Fruit fly (Drosophila melanogaster) ovary, adult (tissue): ENCODE results near the gene Naam.

ENCODE experiments used
- CG17801 ChIP-seq: fragments of 200-800 bp; optimal IDR thresholded peaks from 2 replicates; lab custom pipeline; 2019; ENCODE audit warnings: missing biosample characterization, mild to moderate bottlenecking, missing genetic modification characterization, moderate library complexity; ENCODE audit not compliant: partially characterized antibody

The Naam gene

DNA sequence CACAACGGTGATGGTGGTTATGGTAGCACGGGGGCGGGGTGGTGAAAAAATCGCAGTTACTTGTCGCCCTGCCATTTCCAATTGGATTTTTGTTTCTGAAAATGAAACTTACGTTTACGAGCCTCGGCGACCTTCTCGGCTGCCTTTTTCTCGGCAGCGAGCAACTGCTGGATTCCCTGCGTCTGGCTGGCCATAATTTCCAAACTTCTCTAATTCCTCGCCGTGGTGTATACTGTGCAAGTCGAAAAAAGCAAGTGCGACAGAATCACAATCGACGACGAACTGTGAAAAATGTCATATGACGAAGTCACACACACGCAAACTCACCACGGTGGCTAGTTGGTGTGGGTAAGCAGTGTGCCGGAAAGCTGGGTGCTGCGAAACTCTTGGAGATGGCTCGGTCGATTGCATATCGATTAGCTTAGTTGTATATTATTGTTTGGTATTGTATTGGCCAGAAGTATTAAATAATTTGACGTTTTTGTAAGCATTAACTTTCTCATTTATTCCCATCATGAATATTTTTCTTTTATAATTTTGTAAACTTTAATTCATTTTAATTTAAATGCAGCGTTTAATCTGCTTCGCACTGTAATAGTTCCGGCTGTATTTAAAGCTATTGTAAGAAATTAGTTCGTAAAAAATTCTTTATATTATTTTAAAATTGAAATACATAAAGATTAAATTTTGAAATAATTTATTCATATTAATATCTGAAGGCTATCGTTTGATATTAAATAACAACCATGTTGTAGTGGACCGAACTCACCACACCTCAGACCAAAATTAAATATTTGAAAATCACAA, 27.0 kb upstream of the Naam start, which contains the start of gene Vha13:
Gene Vha13 (minus strand): TSS at position 293 of the 807 bp plus-strand sequence.
- TF ChIP-seq CG17801 (GFP tag; lab: Kevin White, UChicago), result peak; percentile 74

- peak; percentile 11 for TF ChIP-seq CG17801 (GFP tag; lab: Kevin White, UChicago)
Measured at dm6 chr3R:19644901-19645204, 26.4 kb upstream of the Naam start, which contains the start of gene Nup58. Nup58 (plus strand) TSS chr3R:19645026.

DNA sequence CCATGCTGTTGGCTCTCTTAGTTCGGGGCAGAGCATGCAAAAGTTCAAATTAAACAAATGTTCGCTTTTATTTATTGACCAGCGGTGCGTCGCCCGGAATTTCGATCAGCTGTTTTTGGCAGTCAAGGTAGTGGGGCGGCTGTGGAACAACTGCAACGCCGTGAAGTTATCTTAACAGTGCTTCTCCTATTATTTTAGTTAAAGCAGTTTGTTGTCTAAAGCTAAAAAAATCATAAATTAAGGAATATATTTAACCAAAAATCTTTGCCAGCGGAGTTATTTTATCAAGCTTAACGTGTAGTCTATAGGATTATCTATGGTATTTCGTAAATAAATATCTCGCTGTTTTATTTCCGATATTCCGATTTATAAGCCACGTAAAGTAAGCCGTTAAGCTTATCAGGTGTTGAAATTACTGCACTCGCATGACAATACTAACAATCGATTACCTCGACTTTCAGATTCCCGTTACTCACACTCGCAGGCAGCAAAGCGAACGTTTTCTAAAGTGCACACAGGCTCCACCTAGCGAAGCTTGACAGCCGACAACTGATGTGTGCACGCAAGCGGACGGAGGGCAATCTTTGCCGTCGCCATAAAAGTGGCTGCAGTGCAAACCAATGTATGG, 22.8 kb upstream of the Naam start, which contains the start of the genes CG6195 and CG31220:
Gene CG6195 (minus strand): TSS at position 122 of the 628 bp plus-strand sequence.
Gene CG31220 (plus strand): TSS at position 199 of the 628 bp plus-strand sequence.
- TF ChIP-seq CG17801 (GFP tag; lab: Kevin White, UChicago), result no peak

DNA sequence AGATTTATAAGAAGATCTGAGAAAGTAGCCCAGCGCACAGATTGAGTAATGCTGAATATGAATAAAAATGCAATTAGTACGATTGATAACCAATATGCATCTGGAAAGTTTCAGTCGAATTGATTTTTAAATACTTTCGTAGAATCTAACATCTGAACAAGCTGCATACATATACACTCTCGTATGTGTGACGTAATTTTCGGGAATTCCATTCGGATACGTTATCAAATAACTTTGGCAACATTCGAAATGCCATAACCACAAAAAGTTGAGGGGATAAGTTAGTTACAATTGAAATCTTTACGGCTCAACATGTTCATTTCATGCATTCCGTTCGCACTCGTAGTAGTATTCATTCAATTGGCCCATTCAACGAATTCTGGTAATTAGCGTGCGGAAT, 20.5 kb upstream of the Naam start, which contains the start of gene CG31219:
Gene CG31219 (plus strand): TSS at position 301 of the 400 bp plus-strand sequence.
- no peak for TF ChIP-seq CG17801 (GFP tag; lab: Kevin White, UChicago)

DNA sequence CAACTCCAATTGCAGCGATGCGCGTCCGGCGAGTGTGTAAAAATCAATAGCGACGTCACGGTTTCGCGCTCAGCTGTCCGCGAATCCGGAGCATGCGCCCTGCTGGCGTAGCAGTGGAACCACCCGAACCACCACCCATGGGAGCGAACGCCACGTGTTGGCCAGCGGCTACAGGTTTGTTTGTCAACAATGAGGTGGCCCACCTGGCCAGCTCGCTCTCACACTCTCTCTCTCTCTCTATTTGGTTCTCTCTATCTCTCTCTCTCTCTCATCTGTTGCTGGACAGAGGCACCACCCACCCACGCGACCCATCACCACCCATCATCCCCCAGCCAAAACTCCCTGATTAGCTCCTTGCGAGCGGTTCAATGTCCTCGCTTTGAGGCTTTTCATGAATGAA, 14.8 kb upstream of the Naam start:
- TF ChIP-seq CG17801 (GFP tag; lab: Kevin White, UChicago), result no peak

DNA sequence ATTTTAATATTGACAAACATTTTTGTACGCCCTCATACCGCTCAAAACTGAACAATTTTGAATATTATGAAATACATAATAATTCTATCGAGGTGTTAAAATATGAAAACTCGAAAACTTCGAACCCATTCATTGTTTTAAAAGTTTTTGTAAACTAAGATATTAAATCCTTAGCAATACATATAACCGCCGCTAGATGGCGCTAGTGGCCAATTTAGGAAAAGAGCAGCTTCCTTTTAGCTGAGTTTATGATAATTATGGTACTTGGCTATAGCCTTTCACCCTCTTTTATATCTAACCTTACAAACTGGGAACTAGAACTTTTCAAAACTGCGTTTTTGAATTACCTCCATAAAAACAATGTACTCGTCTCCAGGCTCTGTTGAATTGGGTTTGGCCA, 14.0 kb upstream of the Naam start:
- TF ChIP-seq CG17801 (GFP tag; lab: Kevin White, UChicago), result no peak

dm6 chr3R:19657766-19658165, 13.5 kb upstream of the Naam start, which contains the start of gene CG6184:
CG6184 (minus strand) TSS chr3R:19657866.
- no peak for TF ChIP-seq CG17801 (GFP tag; lab: Kevin White, UChicago)

DNA sequence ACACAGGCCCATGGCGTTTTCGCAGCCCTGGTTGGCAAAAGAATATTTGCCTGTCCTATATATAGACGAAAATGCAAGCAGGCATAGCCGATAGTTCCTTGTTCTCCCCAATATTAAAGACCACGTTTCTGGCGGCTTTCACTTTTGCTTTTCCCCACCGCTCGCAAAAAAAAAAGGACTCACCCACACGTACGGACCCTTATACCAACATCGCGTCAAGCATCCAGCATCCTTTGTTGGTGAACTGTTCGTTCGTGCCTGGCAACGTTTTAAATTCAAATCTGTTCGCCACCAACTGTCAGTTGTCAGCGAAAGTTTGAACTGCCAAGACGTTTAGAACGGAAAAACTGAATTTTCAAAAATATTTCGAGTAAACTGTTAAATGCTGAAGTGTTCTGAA, 11.8 kb upstream of the Naam start, which contains the start of gene ort:
Gene ort (plus strand): TSS at position 301 of the 400 bp plus-strand sequence.
- no peak for TF ChIP-seq CG17801 (GFP tag; lab: Kevin White, UChicago)

DNA sequence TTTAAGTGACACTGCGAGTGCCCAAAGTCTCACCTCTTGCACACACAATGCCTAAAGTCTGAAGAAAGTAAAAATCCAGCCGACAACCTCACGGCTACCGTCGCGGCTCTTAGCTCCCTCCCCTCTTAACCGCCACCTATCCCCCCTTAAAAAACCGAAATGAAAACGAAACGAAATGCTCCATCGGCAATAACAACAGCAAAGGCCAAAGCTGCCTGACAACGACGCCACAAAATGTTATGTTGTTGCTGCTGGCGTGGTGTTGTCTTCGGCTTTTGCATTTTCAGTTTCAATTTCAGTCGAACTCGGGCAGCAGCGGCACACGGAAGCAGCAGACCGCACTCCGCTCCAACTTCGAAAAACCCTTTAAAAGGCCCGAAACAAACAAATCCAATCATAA, 6.5 kb upstream of the Naam start, which contains the start of gene CG7432:
Gene CG7432 (plus strand): TSS at position 295 of the 400 bp plus-strand sequence.
- TF ChIP-seq CG17801 (GFP tag; lab: Kevin White, UChicago), result no peak

- TF ChIP-seq CG17801 (GFP tag; lab: Kevin White, UChicago), result no peak
Measured at dm6 chr3R:19672136-19672535, 886 bp downstream of the Naam start.

DNA sequence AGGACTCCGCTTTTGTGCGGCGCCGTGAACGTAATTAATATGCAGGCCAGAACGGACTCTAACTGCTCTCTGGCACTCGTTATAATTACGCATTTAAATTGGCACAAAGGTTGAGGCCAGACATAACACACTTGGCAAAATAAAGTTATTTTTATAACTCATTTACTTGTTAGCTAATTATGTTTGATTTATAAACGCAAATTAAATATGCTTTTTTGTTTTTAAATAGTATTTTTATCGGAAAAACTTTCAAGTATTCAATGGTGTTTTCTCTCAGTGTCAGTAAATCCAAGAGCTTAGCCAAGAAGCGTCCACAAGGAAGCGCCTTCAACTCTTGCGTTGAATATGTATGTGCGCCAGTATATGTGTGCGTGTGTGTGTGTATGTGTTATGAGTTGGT, 1.7 kb downstream of the Naam start:
- TF ChIP-seq CG17801 (GFP tag; lab: Kevin White, UChicago), result no peak

- no peak for TF ChIP-seq CG17801 (GFP tag; lab: Kevin White, UChicago)
Measured at dm6 chr3R:19679832-19680231, 8.6 kb downstream of the Naam start.

- no peak for TF ChIP-seq CG17801 (GFP tag; lab: Kevin White, UChicago)
Measured at dm6 chr3R:19682424-19682823, 11.2 kb downstream of the Naam start.

- no peak for TF ChIP-seq CG17801 (GFP tag; lab: Kevin White, UChicago)
Measured at dm6 chr3R:19703398-19703797, 32.1 kb downstream of the Naam start.

- no peak for TF ChIP-seq CG17801 (GFP tag; lab: Kevin White, UChicago)
Measured at dm6 chr3R:19715827-19716226, 44.6 kb downstream of the Naam start, which contains the start of gene CG34286. CG34286 (minus strand) TSS chr3R:19715927.
